Worm (Caenorhabditis elegans) whole organism, young adult: ENCODE measurements around the gene grd-12.

Experiments used
- C06A6.2 ChIP-seq: fragments of 200-800 bp; sonication (Bioruptor generic); conservative IDR thresholded peaks from 2 replicates; pipeline ENCODE4 v1.3.6; 2022; ENCODE audit warnings: missing genetic modification characterization, missing compliant biosample characterization
- ets-4 ChIP-seq: fragments of 200-800 bp; sonication (Bioruptor generic); optimal IDR thresholded peaks from 2 replicates; lab custom pipeline; 2018; ENCODE audit warnings: mild to moderate bottlenecking, missing genetic modification characterization, missing compliant biosample characterization
- hlh-26 ChIP-seq: fragments of 200-800 bp; sonication (Bioruptor generic); conservative IDR thresholded peaks from 2 replicates; pipeline ENCODE4 v1.3.6; 2022; ENCODE audit warnings: missing genetic modification reagents, missing genetic modification characterization, missing compliant biosample characterization

DNA sequence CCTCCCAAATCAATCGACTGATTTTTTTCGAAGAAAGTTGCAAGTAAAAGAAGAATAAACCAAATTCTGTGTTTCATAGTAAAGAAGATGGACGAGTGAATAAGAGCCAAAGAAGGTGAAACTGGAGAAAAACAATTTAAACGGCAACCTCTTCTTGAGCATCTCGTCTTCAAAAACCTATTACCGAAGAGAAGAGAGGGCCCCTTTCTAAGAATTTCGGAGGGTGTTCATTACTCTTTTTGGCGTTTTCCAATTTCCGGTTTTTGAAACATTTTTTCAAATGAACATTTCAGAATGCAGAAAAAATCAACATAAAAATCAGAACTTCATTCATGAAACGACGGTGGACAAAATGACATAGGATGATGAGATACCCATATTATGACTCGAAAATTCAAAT is 33.3 kb downstream of the grd-12 start, which contains the start of gene nmr-2:
- TF ChIP-seq C06A6.2 (GFP tag; lab: Robert Waterston, UW) = no peak
- TF ChIP-seq ets-4 (GFP tag; lab: Kevin White, UChicago) = no peak
- TF ChIP-seq hlh-26 (GFP tag; lab: Robert Waterston, UW) = no peak
